Fruit fly (Drosophila melanogaster): ENCODE data around the gene CG7215.

CG7215 gene

dm6 chr3R:18188702-18189125, 21.6 kb upstream of the CG7215 start, which contains the start of the genes CG12321 and MED17 (continued):
- TF ChIP-seq tna (GFP tag; IDR thresholded peaks at IDR 0.05; ENCODE audit: partially characterized antibody) = no peak
- peak; percentile 80 for TF ChIP-seq CG8388 (GFP tag; optimal IDR thresholded peaks at IDR 0.05)
- peak; percentile 49 for TF ChIP-seq CG12744 (GFP tag; optimal IDR thresholded peaks at IDR 0.05)
- peak; percentile 85 for TF ChIP-seq CG17385 (GFP tag; optimal IDR thresholded peaks at IDR 0.05)
- TF ChIP-seq Kr (GFP tag; optimal IDR thresholded peaks at IDR 0.05) = no peak
- peak; percentile 90 for TF ChIP-seq Ssrp (tag; optimal IDR thresholded peaks at IDR 0.05)
- TF ChIP-seq CG9609 (GFP tag; optimal IDR thresholded peaks at IDR 0.05) = peak; percentile 56
- TF ChIP-seq CG9437 (GFP tag; optimal IDR thresholded peaks at IDR 0.05) = peak; percentile 86
- TF ChIP-seq CG13123 (GFP tag; optimal IDR thresholded peaks at IDR 0.05) = peak; percentile 85
- TF ChIP-seq CG1024 (GFP tag; IDR thresholded peaks at IDR 0.05) = no peak
- TF ChIP-seq hb (GFP tag; IDR thresholded peaks at IDR 0.05; ENCODE audit: partially characterized antibody) = no peak
- TF ChIP-seq abd-A (tag; optimal IDR thresholded peaks at IDR 0.05) = no peak
- TF ChIP-seq CG14860 (GFP tag; IDR thresholded peaks at IDR 0.05; ENCODE audit: partially characterized antibody) = no peak
- peak; percentile 78; the same call in 1 of the 3 replicates for TF ChIP-seq so (GFP tag; IDR thresholded peaks at IDR 0.05)
- peak; percentile 85 for TF ChIP-seq CG10543 (GFP tag; optimal IDR thresholded peaks at IDR 0.05)
- TF ChIP-seq Doc2 (GFP tag; IDR thresholded peaks at IDR 0.05) = 0 out of 2 replicates have a peak, but pooled peaks have one; percentile 57
- no peak for TF ChIP-seq bowl (GFP tag; IDR thresholded peaks at IDR 0.05)
- TF ChIP-seq fd64A (GFP tag; optimal IDR thresholded peaks at IDR 0.05) = no peak
- TF ChIP-seq CG12942 (GFP tag; optimal IDR thresholded peaks at IDR 0.05) = peak; percentile 91
- peak; percentile 54 for TF ChIP-seq rib (GFP tag; IDR thresholded peaks at IDR 0.05)
- TF ChIP-seq nmo (GFP tag; optimal IDR thresholded peaks at IDR 0.05) = peak; percentile 94
- TF ChIP-seq Fer1 (GFP tag; optimal IDR thresholded peaks at IDR 0.05) = peak; percentile 86
- TF ChIP-seq Blimp-1 (GFP tag; optimal IDR thresholded peaks at IDR 0.05) = peak; percentile 84
- no peak for TF ChIP-seq CG17568 (GFP tag; optimal IDR thresholded peaks at IDR 0.05)
- peak; percentile 88 for TF ChIP-seq CG12104 (GFP tag; optimal IDR thresholded peaks at IDR 0.05)
- TF ChIP-seq CG31224 (GFP tag; IDR thresholded peaks at IDR 0.05) = peak; percentile 83
- peak; percentile 67 for TF ChIP-seq pho (GFP tag; optimal IDR thresholded peaks at IDR 0.05)
- TF ChIP-seq disco-r (GFP tag; optimal IDR thresholded peaks at IDR 0.05) = no peak
- TF ChIP-seq Sox100B (GFP tag; optimal IDR thresholded peaks at IDR 0.05) = peak; percentile 88
- TF ChIP-seq ttk (GFP tag; IDR thresholded peaks at IDR 0.05) = peak; percentile 78
- TF ChIP-seq CG2129 (GFP tag; IDR thresholded peaks at IDR 0.05; ENCODE audit: partially characterized antibody) = no peak
- TF ChIP-seq Bdp1 (GFP tag; optimal IDR thresholded peaks at IDR 0.05) = peak; percentile 62
- TF ChIP-seq nerfin-1 (tag; optimal IDR thresholded peaks at IDR 0.05) = peak; percentile 65
- peak; percentile 63 for TF ChIP-seq CG15011 (GFP tag; optimal IDR thresholded peaks at IDR 0.05)
- peak; percentile 48 for TF ChIP-seq Jarid2 (GFP tag; optimal IDR thresholded peaks at IDR 0.05)
- peak; percentile 50; the same call in 1 of the 2 replicates for TF ChIP-seq Awh (GFP tag; IDR thresholded peaks at IDR 0.05)
- TF ChIP-seq CG10267 (tag; optimal IDR thresholded peaks at IDR 0.05) = peak; percentile 99
- 0 out of 4 replicates have a peak, but pooled peaks have one; percentile 45 for TF ChIP-seq Dll (GFP tag; IDR thresholded peaks at IDR 0.05; ENCODE audit: partially characterized antibody)
- TF ChIP-seq Antp (GFP tag; optimal IDR thresholded peaks at IDR 0.05) = peak; percentile 19
- peak; percentile 78 for TF ChIP-seq D19B (GFP tag; optimal IDR thresholded peaks at IDR 0.05)
- peak; percentile 82 for TF ChIP-seq oc (tag; optimal IDR thresholded peaks at IDR 0.05)
- no peak for TF ChIP-seq CG43689 (GFP tag; IDR thresholded peaks at IDR 0.05)
- peak; percentile 96 for TF ChIP-seq Hr3 (GFP tag; optimal IDR thresholded peaks at IDR 0.05)
- peak; percentile 76 for TF ChIP-seq D19A (tag; optimal IDR thresholded peaks at IDR 0.05)
- TF ChIP-seq Taf1 (GFP tag; IDR thresholded peaks at IDR 0.05) = peak; percentile 59
- no peak for TF ChIP-seq pfk (GFP tag; optimal IDR thresholded peaks at IDR 0.05)
- TF ChIP-seq ash1 (GFP tag; optimal IDR thresholded peaks at IDR 0.05) = peak; percentile 16
- TF ChIP-seq TFAM (GFP tag; optimal IDR thresholded peaks at IDR 0.05) = no peak
- TF ChIP-seq CG1792 (GFP tag; optimal IDR thresholded peaks at IDR 0.05) = peak; percentile 10
- peak in 1 of 3 experiments; percentile 85 for TF ChIP-seq lola (GFP tag; optimal IDR thresholded peaks at IDR 0.05)
